Worm (Caenorhabditis elegans) whole organism, L4 larva: Measurements from ENCODE around the gene R07B1.13.

Source experiments
- D1046.2 ChIP-seq: fragments of 200-800 bp; sonication (Bioruptor generic); IDR thresholded peaks from 2 replicates; pipeline ENCODE4 v1.3.6; 2022; ENCODE audit warnings: missing genetic modification characterization, missing compliant biosample characterization
- F10B5.3 ChIP-seq: sonication (generic microtip); optimal IDR thresholded peaks from 2 replicates; lab custom pipeline; 2016; ENCODE audit warnings: mild to moderate bottlenecking, missing genetic modification characterization, missing compliant biosample characterization
- T20F7.1 ChIP-seq: fragments of 200-800 bp; sonication (Bioruptor generic); optimal IDR thresholded peaks from 2 replicates; lab custom pipeline; 2018; ENCODE audit warnings: mild to moderate bottlenecking, missing genetic modification characterization, missing compliant biosample characterization
- Y48G9A.11 ChIP-seq: fragments of 200-800 bp; sonication (Bioruptor generic); IDR thresholded peaks from 2 replicates; pipeline ENCODE4 v1.3.6; 2022; ENCODE audit warnings: missing genetic modification reagents, missing genetic modification characterization, missing compliant biosample characterization
- ZK546.5 ChIP-seq, 2 experiments: sonication (generic microtip); optimal IDR thresholded peaks; 2 replicates each; lab custom pipeline; 2017; ENCODE audit warnings: missing biosample characterization in 2 of 2, missing genetic modification characterization in 2 of 2
- aha-1 ChIP-seq: fragments of 150-350 bp; peaks from one replicate; lab custom pipeline; 2014; ENCODE audit warnings: missing biosample characterization, missing genetic modification characterization
- aly-2 ChIP-seq: sonication (generic microtip); optimal IDR thresholded peaks from 2 replicates; lab custom pipeline; 2018; ENCODE audit warnings: missing biosample characterization, missing genetic modification characterization
- ama-1 ChIP-seq: fragments of 150-350 bp; optimal IDR thresholded peaks from 2 replicates; lab custom pipeline; 2014; ENCODE audit warnings: inconsistent platforms, mixed read lengths
- arid-1 ChIP-seq: fragments of 200-800 bp; sonication (Bioruptor generic); conservative IDR thresholded peaks from 2 replicates; pipeline ENCODE4 v1.3.6; 2022; ENCODE audit warnings: missing genetic modification reagents, missing genetic modification characterization, missing compliant biosample characterization
- ceh-20 ChIP-seq: fragments of 200-800 bp; sonication (Bioruptor generic); IDR thresholded peaks from 2 replicates; pipeline ENCODE4 v1.3.6; 2022; ENCODE audit warnings: missing genetic modification reagents, missing genetic modification characterization, missing compliant biosample characterization
- ceh-44 ChIP-seq: fragments of 200-800 bp; sonication (Bioruptor generic); IDR thresholded peaks from 2 replicates; pipeline ENCODE4 v1.3.6; 2022; ENCODE audit warnings: missing genetic modification reagents, missing genetic modification characterization, missing compliant biosample characterization
- ceh-82 ChIP-seq: sonication (generic microtip); optimal IDR thresholded peaks from 2 replicates; lab custom pipeline; 2017; ENCODE audit warnings: missing biosample characterization, missing genetic modification characterization
- daf-16 ChIP-seq, 3 experiments: sonication (generic microtip); optimal IDR thresholded peaks; 2 replicates each; lab custom pipeline; 2016 to 2017; ENCODE audit warnings: missing genetic modification characterization in 3 of 3, missing genetic modification reagents in 3 of 3, mild to moderate bottlenecking in 2 of 3, missing compliant biosample characterization in 2 of 3, missing biosample characterization in 1 of 3, moderate library complexity in 1 of 3
- dmd-9 ChIP-seq: fragments of 200-800 bp; sonication (Bioruptor generic); IDR thresholded peaks from 2 replicates; pipeline ENCODE4 v1.3.6; 2022; ENCODE audit warnings: missing genetic modification reagents, missing genetic modification characterization, missing compliant biosample characterization
- dpl-1 ChIP-seq: fragments of 150-350 bp; optimal IDR thresholded peaks from 2 replicates; lab custom pipeline; 2014; ENCODE audit warnings: missing biosample characterization, missing genetic modification reagents, missing genetic modification characterization
- hlh-11 ChIP-seq: fragments of 200-800 bp; sonication (Bioruptor generic); optimal IDR thresholded peaks from 2 replicates; lab custom pipeline; 2018; ENCODE audit warnings: mild to moderate bottlenecking, missing genetic modification characterization, missing compliant biosample characterization
- lin-1 ChIP-seq: fragments of 200-800 bp; sonication (Bioruptor generic); IDR thresholded peaks from 2 replicates; pipeline ENCODE4 v1.3.6; 2022; ENCODE audit warnings: missing genetic modification reagents, missing genetic modification characterization, missing compliant biosample characterization
- lin-13 ChIP-seq: fragments of 150-350 bp; optimal IDR thresholded peaks from 2 replicates; lab custom pipeline; 2014; ENCODE audit warnings: missing biosample characterization, missing genetic modification reagents, missing genetic modification characterization
- lin-29 ChIP-seq: fragments of 200-800 bp; sonication (Bioruptor generic); IDR thresholded peaks from 2 replicates; pipeline ENCODE4 v1.3.6; 2022; ENCODE audit warnings: missing genetic modification reagents, missing genetic modification characterization, missing compliant biosample characterization
- lin-38 ChIP-seq: fragments of 200-800 bp; sonication (Bioruptor generic); IDR thresholded peaks from 2 replicates; pipeline ENCODE4 v1.3.6; 2022; ENCODE audit warnings: missing genetic modification reagents, missing genetic modification characterization, missing compliant biosample characterization
- lin-39 ChIP-seq: fragments of 150-350 bp; optimal IDR thresholded peaks from 2 replicates; lab custom pipeline; 2014; ENCODE audit warnings: missing biosample characterization, missing genetic modification reagents, missing genetic modification characterization
- mdl-1 ChIP-seq, 2 experiments: fragments of 150-350 bp in 1 of 2; sonication (generic microtip) in 1 of 2; optimal IDR thresholded peaks; 2 replicates each; lab custom pipeline; 2014 to 2017; ENCODE audit warnings: missing biosample characterization in 2 of 2, missing genetic modification characterization in 2 of 2
- mdt-29 ChIP-seq: fragments of 200-800 bp; sonication (Bioruptor generic); IDR thresholded peaks from 2 replicates; pipeline ENCODE4 v1.3.6; 2022; ENCODE audit warnings: missing genetic modification reagents, missing genetic modification characterization, missing compliant biosample characterization
- nhr-25 ChIP-seq: sonication (generic microtip); optimal IDR thresholded peaks from 2 replicates; lab custom pipeline; 2017; ENCODE audit warnings: missing genetic modification characterization, mild to moderate bottlenecking, missing compliant biosample characterization, antibody characterized with exemption, moderate library complexity, borderline replicate concordance; ENCODE audit not compliant: insufficient read depth
- nhr-28 ChIP-seq: fragments of 150-350 bp; optimal IDR thresholded peaks from 2 replicates; lab custom pipeline; 2014; ENCODE audit warnings: missing biosample characterization, missing genetic modification characterization
- pha-4 ChIP-seq, 2 experiments: fragments of 150-350 bp in 1 of 2; fragments of 200-800 bp in 1 of 2; sonication (Bioruptor generic) in 1 of 2; IDR thresholded peaks in 1 of 2; optimal IDR thresholded peaks in 1 of 2; 2 replicates each; pipeline versions ENCODE4 v1.3.6 to Lab custom; 2014 to 2022; ENCODE audit warnings: missing genetic modification characterization in 2 of 2, missing genetic modification reagents in 2 of 2, missing biosample characterization in 1 of 2, missing compliant biosample characterization in 1 of 2
- sdz-12 ChIP-seq: fragments of 200-800 bp; sonication (Bioruptor generic); optimal IDR thresholded peaks from 2 replicates; lab custom pipeline; 2018; ENCODE audit warnings: mild to moderate bottlenecking, missing genetic modification characterization, missing compliant biosample characterization
- set-16 ChIP-seq: fragments of 200-800 bp; sonication (Bioruptor generic); IDR thresholded peaks from 2 replicates; pipeline ENCODE4 v1.3.6; 2022; ENCODE audit warnings: missing genetic modification reagents, missing genetic modification characterization, missing compliant biosample characterization
- snpc-1.2 ChIP-seq: fragments of 200-800 bp; sonication (Bioruptor generic); IDR thresholded peaks from 2 replicates; pipeline ENCODE4 v1.3.6; 2022; ENCODE audit warnings: missing genetic modification reagents, missing genetic modification characterization, missing compliant biosample characterization
- tag-97 ChIP-seq: fragments of 200-800 bp; sonication (Bioruptor generic); IDR thresholded peaks from 2 replicates; pipeline ENCODE4 v1.3.6; 2022; ENCODE audit warnings: missing genetic modification characterization, missing compliant biosample characterization
- unc-62 ChIP-seq, 3 experiments: fragments of 150-350 bp in 1 of 3; sonication (generic microtip); optimal IDR thresholded peaks in 2 of 3; peaks in 1 of 3; 1 replicate in 1 of 3; 2 replicates in 2 of 3; lab custom pipeline; 2014 to 2017; ENCODE audit warnings: missing biosample characterization in 3 of 3, missing genetic modification characterization in 3 of 3, missing genetic modification reagents in 3 of 3, missing genotype in 1 of 3
- zag-1 ChIP-seq: fragments of 150-350 bp; optimal IDR thresholded peaks from 2 replicates; lab custom pipeline; 2014; ENCODE audit warnings: missing biosample characterization, missing genetic modification characterization
- zfp-2 ChIP-seq: sonication (generic microtip); optimal IDR thresholded peaks from 2 replicates; lab custom pipeline; 2016; ENCODE audit warnings: mild to moderate bottlenecking, missing genetic modification characterization, missing compliant biosample characterization
- zfp-3 ChIP-seq: fragments of 200-800 bp; sonication (Bioruptor generic); conservative IDR thresholded peaks from 2 replicates; pipeline ENCODE4 v1.3.6; 2022; ENCODE audit warnings: missing genetic modification reagents, missing genetic modification characterization, missing compliant biosample characterization
- ztf-11 ChIP-seq: fragments of 150-350 bp; optimal IDR thresholded peaks from 2 replicates; lab custom pipeline; 2014; ENCODE audit warnings: missing biosample characterization, missing genetic modification characterization

Gene R07B1.13

DNA sequence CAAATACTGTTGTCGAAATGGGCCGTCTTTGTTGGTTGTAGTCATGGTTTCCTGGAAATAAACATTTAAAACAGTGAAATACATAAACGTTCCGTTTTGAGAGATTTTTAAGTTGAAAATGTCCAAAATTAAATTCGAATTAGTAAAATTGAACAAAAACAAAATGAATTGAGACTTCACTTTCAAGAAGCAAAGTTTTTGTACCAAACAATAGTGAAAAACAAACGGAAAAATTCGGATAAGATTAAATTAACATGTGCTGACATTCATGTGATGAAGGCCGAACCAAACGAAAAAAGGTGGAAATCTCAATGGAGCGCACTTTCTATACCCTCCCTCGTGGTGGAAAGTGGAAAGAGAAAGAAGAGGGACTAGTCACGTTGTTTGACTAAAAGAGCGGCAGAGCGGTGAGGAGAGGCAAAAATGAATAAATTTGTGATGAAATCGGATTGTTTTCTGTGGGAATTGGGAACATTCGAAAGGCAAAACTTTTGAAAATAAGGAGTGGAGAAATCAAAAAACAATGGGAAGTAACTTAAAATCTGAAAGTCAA is 31.6 kb upstream of the R07B1.13 start, which contains the start of gene ipla-2 (continued):
- TF ChIP-seq T20F7.1 (GFP tag; lab: Kevin White, UChicago): peak; percentile 17

- TF ChIP-seq daf-16 (GFP tag; optimal IDR thresholded peaks at IDR 0.05; lab: Kevin White, UChicago): peak in 1 of 2 experiments; percentile 30
- TF ChIP-seq daf-16 (tag; optimal IDR thresholded peaks at IDR 0.05; lab: Kevin White, UChicago): no peak
- no peak for TF ChIP-seq Y48G9A.11 (GFP tag; lab: Robert Waterston, UW)
- peak in 1 of 2 experiments; percentile 47 for TF ChIP-seq unc-62 (GFP tag; optimal IDR thresholded peaks at IDR 0.05 in 1 of 2; lab: Kevin White, UChicago)
- TF ChIP-seq unc-62 (tag; optimal IDR thresholded peaks at IDR 0.05; lab: Kevin White, UChicago): no peak
Measured at ce11 chrX:9840864-9841263, 28.8 kb upstream of the R07B1.13 start.

- TF ChIP-seq Y48G9A.11 (GFP tag; lab: Robert Waterston, UW) (no peak), lin-13 (GFP tag; lab: Kevin White, UChicago) (no peak), aly-2 (tag; lab: Kevin White, UChicago) (no peak), D1046.2 (GFP tag; lab: Robert Waterston, UW) (no peak), unc-62 (GFP tag; optimal IDR thresholded peaks at IDR 0.05 in 1 of 2; lab: Kevin White, UChicago) (peak in 1 of 2 experiments; percentile 87), unc-62 (tag; optimal IDR thresholded peaks at IDR 0.05; lab: Kevin White, UChicago) (no peak), hlh-11 (peak; percentile 27), lin-29 (GFP tag; lab: Robert Waterston, UW) (no peak), aha-1 (tag; lab: Kevin White, UChicago) (peak; percentile 38), ceh-44 (GFP tag; lab: Robert Waterston, UW) (no peak), daf-16 (GFP tag; optimal IDR thresholded peaks at IDR 0.05; lab: Kevin White, UChicago) (peak in 1 of 2 experiments; percentile 79), daf-16 (tag; optimal IDR thresholded peaks at IDR 0.05; lab: Kevin White, UChicago) (no peak), snpc-1.2 (no peak), ztf-11 (tag; lab: Kevin White, UChicago) (no peak), dpl-1 (GFP tag; lab: Kevin White, UChicago) (no peak)
Measured at ce11 chrX:9842102-9842501, 27.5 kb upstream of the R07B1.13 start.

ce11 chrX:9843568-9843967 is 26.1 kb upstream of the R07B1.13 start:
- TF ChIP-seq nhr-28 (tag; lab: Kevin White, UChicago) (no peak), zfp-3 (GFP tag; lab: Robert Waterston, UW) (no peak), lin-1 (GFP tag; lab: Robert Waterston, UW) (no peak), dmd-9 (GFP tag; lab: Robert Waterston, UW) (no peak), lin-39 (tag; lab: Kevin White, UChicago) (no peak), mdl-1 (tag; optimal IDR thresholded peaks at IDR 0.05; lab: Kevin White, UChicago) (no peak), zfp-2 (tag; lab: Kevin White, UChicago) (no peak), pha-4 (GFP tag; IDR thresholded peaks at IDR 0.05; lab: Robert Waterston, UW) (no peak), pha-4 (tag; optimal IDR thresholded peaks at IDR 0.05; lab: Kevin White, UChicago) (no peak), ceh-82 (tag; lab: Kevin White, UChicago) (no peak), zag-1 (tag; lab: Kevin White, UChicago) (no peak), arid-1 (no peak)

- no peak for TF ChIP-seq lin-38
Measured at ce11 chrX:9845916-9846315, 23.7 kb upstream of the R07B1.13 start.

- TF ChIP-seq F10B5.3 (no peak), ama-1 (lab: Kevin White, UChicago) (no peak), mdt-29 (GFP tag; lab: Robert Waterston, UW) (no peak), tag-97 (no peak), sdz-12 (GFP tag; lab: Kevin White, UChicago) (no peak), ceh-20 (GFP tag; lab: Robert Waterston, UW) (no peak), T20F7.1 (GFP tag; lab: Kevin White, UChicago) (no peak), ZK546.5 (tag; optimal IDR thresholded peaks at IDR 0.05; lab: Kevin White, UChicago) (no peak), set-16 (no peak), nhr-25 (tag; lab: Kevin White, UChicago) (no peak), dpl-1 (GFP tag; lab: Kevin White, UChicago) (no peak)
- TF ChIP-seq, all 104 proteins: peak for 0
Measured at ce11 chrX:9846975-9847374, 22.6 kb upstream of the R07B1.13 start, which contains the start of gene vab-15. Gene vab-15 (plus strand): TSS chrX:9847275.
